Fruit fly (Drosophila melanogaster): ENCODE results near the gene GCC88.
A peak's percentile ranks its signal among the peaks of the same experiment; 100 is the strongest.

GCC88 gene

dm6 chr3R:11225220-11225619 lies 5.2 kb downstream of the GCC88 start, which contains the start of gene scpr-C:
Gene scpr-C (plus strand): TSS chr3R:11225520.
- TF ChIP-seq ovo (GFP tag; optimal IDR thresholded peaks at IDR 0.05): no peak
- no peak for TF ChIP-seq CG11617 (GFP tag; optimal IDR thresholded peaks at IDR 0.05)
- TF ChIP-seq CG7101 (tag; optimal IDR thresholded peaks at IDR 0.05): no peak
- no peak for TF ChIP-seq bab1 (GFP tag; optimal IDR thresholded peaks at IDR 0.05)
- TF ChIP-seq CG1620 (GFP tag; optimal IDR thresholded peaks at IDR 0.05): no peak
- no peak for TF ChIP-seq CG12768 (GFP tag; optimal IDR thresholded peaks at IDR 0.05)
- no peak for TF ChIP-seq CG33017 (tag; optimal IDR thresholded peaks at IDR 0.05)
- no peak for TF ChIP-seq Mnt (GFP tag; optimal IDR thresholded peaks at IDR 0.05)
- no peak for TF ChIP-seq pad (GFP tag; optimal IDR thresholded peaks at IDR 0.05)
- no peak for TF ChIP-seq cic (GFP tag; optimal IDR thresholded peaks at IDR 0.05)
- TF ChIP-seq cnc (optimal IDR thresholded peaks at IDR 0.05): no peak
- TF ChIP-seq Clk (GFP tag; optimal IDR thresholded peaks at IDR 0.05): no peak
- TF ChIP-seq kay (GFP tag; ENCODE audit: borderline replicate concordance): no peak

- TF ChIP-seq Mnt (GFP tag; optimal IDR thresholded peaks at IDR 0.05): no peak
- no peak for TF ChIP-seq Clk (GFP tag; optimal IDR thresholded peaks at IDR 0.05)
- no peak for TF ChIP-seq kay (GFP tag; ENCODE audit: borderline replicate concordance)
- TF ChIP-seq CG33017 (tag; optimal IDR thresholded peaks at IDR 0.05): no peak
- TF ChIP-seq tj (GFP tag; optimal IDR thresholded peaks at IDR 0.05): no peak
- TF ChIP-seq toe (GFP tag; optimal IDR thresholded peaks at IDR 0.05): no peak
Measured at dm6 chr3R:11224478-11224877, 5.9 kb downstream of the GCC88 start.

- TF ChIP-seq Mnt (GFP tag; optimal IDR thresholded peaks at IDR 0.05) (peak; percentile 3), CG14711 (tag; optimal IDR thresholded peaks at IDR 0.05) (no peak), ovo (GFP tag; optimal IDR thresholded peaks at IDR 0.05) (no peak)
Measured at dm6 chr3R:11222587-11222986, 7.8 kb downstream of the GCC88 start.

dm6 chr3R:11221437-11222230 lies 8.8 kb downstream of the GCC88 start, which contains the start of the genes CG6693 and RpL3:
Gene CG6693 (minus strand): TSS chr3R:11221639.
Gene RpL3 (plus strand): TSS chr3R:11221894.
- peak; percentile 73 for TF ChIP-seq pad (GFP tag; optimal IDR thresholded peaks at IDR 0.05)
- peak; percentile 75 for TF ChIP-seq cic (GFP tag; optimal IDR thresholded peaks at IDR 0.05)
- peak; percentile 78 for TF ChIP-seq Crg-1 (GFP tag; optimal IDR thresholded peaks at IDR 0.05)
- peak; percentile 56 for TF ChIP-seq tj (GFP tag; optimal IDR thresholded peaks at IDR 0.05)
- TF ChIP-seq cnc (optimal IDR thresholded peaks at IDR 0.05): peak in 1 of 2 experiments; percentile 46
- no peak for TF ChIP-seq CG5204 (GFP tag; optimal IDR thresholded peaks at IDR 0.05)
- TF ChIP-seq CG14711 (tag; optimal IDR thresholded peaks at IDR 0.05): peak; percentile 57
- peak; percentile 73 for TF ChIP-seq CG1620 (GFP tag; optimal IDR thresholded peaks at IDR 0.05)
- TF ChIP-seq kay (GFP tag; ENCODE audit: borderline replicate concordance): no peak
- peak; percentile 91 for TF ChIP-seq CG7101 (tag; optimal IDR thresholded peaks at IDR 0.05)
- peak; percentile 84 for TF ChIP-seq CG11617 (GFP tag; optimal IDR thresholded peaks at IDR 0.05)
- peak; percentile 97 for TF ChIP-seq Mnt (GFP tag; optimal IDR thresholded peaks at IDR 0.05)
- peak; percentile 85 for TF ChIP-seq CG12768 (GFP tag; optimal IDR thresholded peaks at IDR 0.05)
- peak; percentile 90 for TF ChIP-seq CG33017 (tag; optimal IDR thresholded peaks at IDR 0.05)
- peak; percentile 69 for TF ChIP-seq CG7045 (GFP tag; optimal IDR thresholded peaks at IDR 0.05)
- peak; percentile 87 for TF ChIP-seq bab1 (GFP tag; optimal IDR thresholded peaks at IDR 0.05)
- peak; percentile 81 for TF ChIP-seq Hr96 (GFP tag; optimal IDR thresholded peaks at IDR 0.05)
- peak; percentile 54 for TF ChIP-seq Clk (GFP tag; optimal IDR thresholded peaks at IDR 0.05)
- peak; percentile 68 for TF ChIP-seq toe (GFP tag; optimal IDR thresholded peaks at IDR 0.05)
- peak; percentile 39 for TF ChIP-seq ovo (GFP tag; optimal IDR thresholded peaks at IDR 0.05)

dm6 chr3R:11219883-11220282 lies 10.5 kb downstream of the GCC88 start, which contains the start of gene CG6689:
Gene CG6689 (minus strand): TSS chr3R:11220064.
- TF ChIP-seq Hr96 (GFP tag; optimal IDR thresholded peaks at IDR 0.05) (no peak), cnc (optimal IDR thresholded peaks at IDR 0.05) (no peak), CG11617 (GFP tag; optimal IDR thresholded peaks at IDR 0.05) (peak; percentile 6), Mnt (GFP tag; optimal IDR thresholded peaks at IDR 0.05) (peak; percentile 13)

dm6 chr3R:11216156-11216630 lies 14.2 kb downstream of the GCC88 start, which contains the start of the genes RpS25 and CG4820:
Gene RpS25 (minus strand): TSS chr3R:11216287.
Gene CG4820 (plus strand): TSS chr3R:11216535.
- TF ChIP-seq Mnt (GFP tag; optimal IDR thresholded peaks at IDR 0.05): peak; percentile 93
- TF ChIP-seq CG7101 (tag; optimal IDR thresholded peaks at IDR 0.05): peak; percentile 94
- TF ChIP-seq Hr96 (GFP tag; optimal IDR thresholded peaks at IDR 0.05): peak; percentile 94
- no peak for TF ChIP-seq kay (GFP tag; ENCODE audit: borderline replicate concordance)
- peak; percentile 81 for TF ChIP-seq cic (GFP tag; optimal IDR thresholded peaks at IDR 0.05)
- TF ChIP-seq pad (GFP tag; optimal IDR thresholded peaks at IDR 0.05): peak; percentile 83
- peak; percentile 97 for TF ChIP-seq CG14711 (tag; optimal IDR thresholded peaks at IDR 0.05)
- TF ChIP-seq tj (GFP tag; optimal IDR thresholded peaks at IDR 0.05): peak; percentile 82
- peak; percentile 93 for TF ChIP-seq CG12768 (GFP tag; optimal IDR thresholded peaks at IDR 0.05)
- TF ChIP-seq toe (GFP tag; optimal IDR thresholded peaks at IDR 0.05): peak; percentile 87
- TF ChIP-seq CG7045 (GFP tag; optimal IDR thresholded peaks at IDR 0.05): peak; percentile 90
- TF ChIP-seq ovo (GFP tag; optimal IDR thresholded peaks at IDR 0.05): peak; percentile 91
- peak; percentile 97 for TF ChIP-seq bab1 (GFP tag; optimal IDR thresholded peaks at IDR 0.05)
- peak; percentile 88 for TF ChIP-seq CG33017 (tag; optimal IDR thresholded peaks at IDR 0.05)
- TF ChIP-seq CG1620 (GFP tag; optimal IDR thresholded peaks at IDR 0.05): peak; percentile 96
- TF ChIP-seq CG5204 (GFP tag; optimal IDR thresholded peaks at IDR 0.05): no peak
- TF ChIP-seq CG11617 (GFP tag; optimal IDR thresholded peaks at IDR 0.05): peak; percentile 96
- no peak for TF ChIP-seq cnc (optimal IDR thresholded peaks at IDR 0.05)
- TF ChIP-seq Clk (GFP tag; optimal IDR thresholded peaks at IDR 0.05): peak; percentile 88
- peak; percentile 96 for TF ChIP-seq Crg-1 (GFP tag; optimal IDR thresholded peaks at IDR 0.05)

Data from whole organism, adult.